Worm (Caenorhabditis elegans): ENCODE results near the gene T08A9.13.

DNA sequence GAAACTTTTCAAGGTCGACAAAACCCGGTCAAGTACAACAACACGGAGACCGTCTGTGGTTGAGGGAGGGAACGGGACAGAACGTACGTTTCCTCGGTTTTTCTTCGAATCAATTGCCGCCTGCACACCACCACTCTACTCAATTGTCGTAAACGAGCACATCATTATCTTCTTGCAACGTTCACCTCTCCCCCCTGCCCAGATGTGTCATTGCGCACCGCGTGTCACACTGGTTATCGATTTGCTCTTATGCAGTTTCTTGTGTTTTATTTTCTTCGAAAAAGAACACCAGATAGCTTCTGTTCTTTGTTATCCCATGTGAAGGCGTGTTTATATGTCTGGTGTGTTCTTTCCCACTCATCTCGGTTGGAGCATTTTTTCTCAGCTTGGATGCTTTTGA lies 32.7 kb downstream of the T08A9.13 start:
- TF ChIP-seq tra-4 (tag; optimal IDR thresholded peaks at IDR 0.05) = no peak
- TF ChIP-seq ama-1 (optimal IDR thresholded peaks at IDR 0.05) = no peak
- TF ChIP-seq scrt-1 (GFP tag; IDR thresholded peaks at IDR 0.05) = no peak
- TF ChIP-seq hmbx-1 (tag; optimal IDR thresholded peaks at IDR 0.05) = no peak
- TF ChIP-seq pes-1 (GFP tag; IDR thresholded peaks at IDR 0.05) = no peak
- TF ChIP-seq ceh-36 (tag; optimal IDR thresholded peaks at IDR 0.05) = no peak
- TF ChIP-seq tbx-37 (GFP tag; conservative IDR thresholded peaks at IDR 0.05) = no peak
- TF ChIP-seq B0310.2 (tag; optimal IDR thresholded peaks at IDR 0.05) = no peak
- TF ChIP-seq hnd-1 (tag; optimal IDR thresholded peaks at IDR 0.05) = no peak
- TF ChIP-seq aly-1 (tag; optimal IDR thresholded peaks at IDR 0.05) = no peak
- TF ChIP-seq F13C5.2 (tag; optimal IDR thresholded peaks at IDR 0.05) = no peak
- TF ChIP-seq hmg-4 (GFP tag; optimal IDR thresholded peaks at IDR 0.05) = no peak
